Fruit fly (Drosophila melanogaster): ENCODE measurements around the gene sstn.

The sstn gene

DNA sequence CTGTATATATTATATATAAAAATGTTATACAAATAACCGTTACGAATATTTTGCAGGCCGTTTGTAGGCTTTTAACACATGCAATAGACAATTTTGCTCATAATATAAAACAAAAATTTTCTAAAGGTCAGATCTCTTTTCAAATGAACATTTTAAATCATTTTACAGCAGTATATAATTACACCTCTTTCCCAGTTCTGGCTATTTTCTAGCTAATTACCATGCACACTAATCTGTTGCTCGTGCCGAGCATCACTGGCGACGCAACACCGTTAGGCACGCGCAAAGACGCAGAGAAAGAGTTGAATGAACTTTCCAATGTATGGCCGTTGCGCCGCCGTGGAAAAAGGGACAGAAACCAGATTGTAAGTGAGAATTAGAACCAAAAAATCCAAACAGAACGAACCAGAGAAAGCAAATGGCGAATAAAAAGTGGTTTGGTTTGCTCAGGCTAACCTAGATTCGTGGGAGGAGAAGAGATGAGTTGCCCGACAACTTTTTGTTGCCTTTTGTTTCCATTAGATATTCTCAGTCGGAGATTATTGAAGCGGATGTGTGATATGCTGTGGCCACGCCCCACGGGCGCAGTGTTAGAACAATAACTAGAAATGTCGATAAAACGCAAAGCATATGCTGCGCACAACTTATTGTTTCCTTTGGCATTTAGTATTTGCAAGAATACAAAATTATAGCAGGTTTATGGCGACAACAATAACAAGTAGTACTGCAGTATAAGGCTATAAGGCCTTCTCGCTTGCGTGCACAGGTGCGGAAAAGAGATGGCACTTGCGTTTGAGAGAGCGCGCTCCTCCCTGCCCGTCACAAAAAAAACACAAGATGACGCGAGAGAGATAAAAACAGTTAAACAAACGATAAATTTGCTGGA lies 46.8 kb upstream of the sstn start (continued):
- TF ChIP-seq tap (tag; optimal IDR thresholded peaks at IDR 0.05): no peak
- TF ChIP-seq p53 (GFP tag; optimal IDR thresholded peaks at IDR 0.05): no peak
- peak; percentile 60 for TF ChIP-seq slbo (GFP tag; IDR thresholded peaks at IDR 0.05)
- TF ChIP-seq CG12744 (GFP tag; optimal IDR thresholded peaks at IDR 0.05): no peak
- no peak for TF ChIP-seq CG6813 (GFP tag; optimal IDR thresholded peaks at IDR 0.05)
- no peak for TF ChIP-seq CG17328 (GFP tag; IDR thresholded peaks at IDR 0.05)
- TF ChIP-seq corto (GFP tag; optimal IDR thresholded peaks at IDR 0.05): no peak
- peak; percentile 37; the same call in 1 of the 2 replicates for TF ChIP-seq ttk (GFP tag; IDR thresholded peaks at IDR 0.05)
- TF ChIP-seq slp2 (GFP tag; optimal IDR thresholded peaks at IDR 0.05): no peak
- TF ChIP-seq Dfd (GFP tag; optimal IDR thresholded peaks at IDR 0.05): no peak
- TF ChIP-seq Ets65A (GFP tag): no peak
- TF ChIP-seq z (GFP tag; IDR thresholded peaks at IDR 0.05): no peak
- no peak for TF ChIP-seq CG10274 (GFP tag; optimal IDR thresholded peaks at IDR 0.05)
- no peak for TF ChIP-seq ara (GFP tag; IDR thresholded peaks at IDR 0.05)
- TF ChIP-seq gcm2 (GFP tag; optimal IDR thresholded peaks at IDR 0.05): no peak
- TF ChIP-seq nerfin-2 (GFP tag; IDR thresholded peaks at IDR 0.05; ENCODE audit: partially characterized antibody): no peak
- TF ChIP-seq ind (GFP tag; optimal IDR thresholded peaks at IDR 0.05): peak; percentile 1
- peak; percentile 32 for TF ChIP-seq CG10209 (GFP tag; optimal IDR thresholded peaks at IDR 0.05)
- TF ChIP-seq ham (GFP tag; IDR thresholded peaks at IDR 0.05): no peak
- TF ChIP-seq Dad (GFP tag; optimal IDR thresholded peaks at IDR 0.05): no peak
- TF ChIP-seq Doc3 (GFP tag; IDR thresholded peaks at IDR 0.05; ENCODE audit: partially characterized antibody): 0 out of 3 replicates have a peak, but pooled peaks have one; percentile 13
- peak; percentile 16 for TF ChIP-seq unpg (GFP tag; optimal IDR thresholded peaks at IDR 0.05)
- TF ChIP-seq H15 (GFP tag; IDR thresholded peaks at IDR 0.05): no peak
- no peak for TF ChIP-seq mld (GFP tag; IDR thresholded peaks at IDR 0.05; ENCODE audit: partially characterized antibody)
- TF ChIP-seq CG18599 (GFP tag; optimal IDR thresholded peaks at IDR 0.05): no peak
- TF ChIP-seq CG2120 (GFP tag; optimal IDR thresholded peaks at IDR 0.05): peak; percentile 26
- peak; percentile 35 for TF ChIP-seq CG9437 (GFP tag; optimal IDR thresholded peaks at IDR 0.05)
- no peak for TF ChIP-seq CG14965 (GFP tag; optimal IDR thresholded peaks at IDR 0.05; ENCODE audit: borderline replicate concordance)
- no peak for TF ChIP-seq Hr39 (optimal IDR thresholded peaks at IDR 0.05)
- no peak for TF ChIP-seq sens-2 (GFP tag; IDR thresholded peaks at IDR 0.05)
- no peak for TF ChIP-seq MBD-R2 (GFP tag; IDR thresholded peaks at IDR 0.05)
- no peak for TF ChIP-seq CG10959 (GFP tag; IDR thresholded peaks at IDR 0.05)
- TF ChIP-seq D (optimal IDR thresholded peaks at IDR 0.05): no peak
- TF ChIP-seq D (GFP tag; optimal IDR thresholded peaks at IDR 0.05): no peak
- TF ChIP-seq CG4617 (GFP tag; optimal IDR thresholded peaks at IDR 0.05; ENCODE audit: borderline replicate concordance): no peak
- TF ChIP-seq Spps (tag; optimal IDR thresholded peaks at IDR 0.05): no peak
- TF ChIP-seq Hr51 (GFP tag; optimal IDR thresholded peaks at IDR 0.05): no peak
- TF ChIP-seq CG16813 (GFP tag; IDR thresholded peaks at IDR 0.05; ENCODE audit: partially characterized antibody): no peak
- TF ChIP-seq H2.0 (GFP tag; IDR thresholded peaks at IDR 0.05): 0 out of 2 replicates have a peak, but pooled peaks have one; percentile 26
- TF ChIP-seq HLHmδ (GFP tag; optimal IDR thresholded peaks at IDR 0.05): peak; percentile 33
- TF ChIP-seq CG31388 (GFP tag; optimal IDR thresholded peaks at IDR 0.05): no peak
- TF ChIP-seq sisA (GFP tag; IDR thresholded peaks at IDR 0.05): no peak; the same call in none of the 2 replicates
- peak; percentile 22 for TF ChIP-seq gsb-n (tag; optimal IDR thresholded peaks at IDR 0.05)
- TF ChIP-seq CG4404 (GFP tag; IDR thresholded peaks at IDR 0.05): no peak
- TF ChIP-seq bcd (GFP tag; optimal IDR thresholded peaks at IDR 0.05): no peak
- TF ChIP-seq CG7928 (GFP tag; optimal IDR thresholded peaks at IDR 0.05): no peak
- peak; percentile 40 for TF ChIP-seq CG10366 (GFP tag; IDR thresholded peaks at IDR 0.05)
- peak; percentile 26; the same call in 1 of the 2 replicates for TF ChIP-seq CG14441 (GFP tag; IDR thresholded peaks at IDR 0.05)
- TF ChIP-seq CG10267 (tag; optimal IDR thresholded peaks at IDR 0.05): peak; percentile 8
